Worm (Caenorhabditis elegans) whole organism, midembryonic: ENCODE measurements around the gene sea-2.

Experiments used
- T22C8.4 ChIP-seq: fragments of 200-800 bp; sonication (Bioruptor generic); IDR thresholded peaks from 2 replicates; pipeline ENCODE4 v1.3.6; 2022; ENCODE audit warnings: missing genetic modification characterization, missing compliant biosample characterization
- tab-1 ChIP-seq: fragments of 200-800 bp; sonication (Bioruptor generic); IDR thresholded peaks from 2 replicates; pipeline ENCODE4 v1.3.6; 2022; ENCODE audit warnings: missing genetic modification characterization, missing compliant biosample characterization
- ztf-23 ChIP-seq: fragments of 200-800 bp; sonication (Bioruptor generic); IDR thresholded peaks from 2 replicates; pipeline ENCODE4 v1.3.6; 2022; ENCODE audit warnings: missing genetic modification reagents, missing genetic modification characterization, missing compliant biosample characterization

DNA sequence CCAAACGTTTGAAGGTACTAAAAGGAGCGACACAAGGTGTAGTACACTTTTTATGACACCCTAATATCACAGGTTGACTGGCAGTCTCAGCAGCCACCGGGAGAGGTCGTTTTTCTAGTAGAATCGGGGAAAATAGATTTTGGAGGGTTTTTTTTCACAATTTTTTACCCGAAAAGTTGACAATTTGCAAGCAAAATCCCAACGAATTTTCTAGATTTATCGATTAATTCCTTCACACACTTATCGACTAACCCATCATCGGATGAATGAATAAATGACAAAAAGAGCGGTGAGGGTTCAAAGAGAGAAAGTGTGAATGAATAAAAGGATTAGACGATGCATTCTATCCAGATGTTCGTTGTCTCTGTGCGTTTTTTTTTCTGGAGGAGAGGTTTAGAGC lies 5.8 kb downstream of the sea-2 start:
- TF ChIP-seq T22C8.4 (GFP tag; lab: Robert Waterston, UW): peak; percentile 53; the same call in 1 of the 2 replicates
- no peak for TF ChIP-seq ztf-23 (GFP tag; lab: Robert Waterston, UW)
- TF ChIP-seq tab-1 (GFP tag; lab: Robert Waterston, UW): no peak
